Fruit fly (Drosophila melanogaster) whole organism, pupa: ENCODE results near the gene Atg6.

ENCODE experiments used
- CG12605 ChIP-seq: fragments of 200-800 bp; sonication (Bioruptor generic); IDR thresholded peaks from 2 replicates; pipeline ENCODE4 v1.3.6; 2022; ENCODE audit warnings: missing biosample characterization, missing genetic modification characterization
- CG13204 ChIP-seq: fragments of 200-800 bp; sonication (Bioruptor generic); optimal IDR thresholded peaks from 2 replicates; lab custom pipeline; 2018; ENCODE audit warnings: missing biosample characterization, mild to moderate bottlenecking, missing genetic modification characterization, moderate library complexity
- CG14655 ChIP-seq: fragments of 200-800 bp; sonication (Bioruptor generic); optimal IDR thresholded peaks from 3 replicates; lab custom pipeline; 2017; ENCODE audit warnings: mild to moderate bottlenecking, missing biosample characterization, missing genetic modification reagents, missing genetic modification characterization
- CG15710 ChIP-seq: fragments of 200-800 bp; sonication (Bioruptor generic); optimal IDR thresholded peaks from 2 replicates; lab custom pipeline; 2018; ENCODE audit warnings: missing biosample characterization, mild to moderate bottlenecking, missing genetic modification characterization, moderate library complexity
- CG17806 ChIP-seq: fragments of 200-800 bp; sonication (Bioruptor generic); optimal IDR thresholded peaks from 2 replicates; lab custom pipeline; 2018; ENCODE audit warnings: missing biosample characterization, mild to moderate bottlenecking, missing genetic modification characterization, moderate library complexity
- CG32121 ChIP-seq: fragments of 200-800 bp; sonication (Bioruptor generic); IDR thresholded peaks from 2 replicates; pipeline ENCODE4 v1.3.6; 2022; ENCODE audit warnings: missing biosample characterization, missing genetic modification characterization
- CG34367 ChIP-seq: fragments of 200-800 bp; sonication (Bioruptor generic); optimal IDR thresholded peaks from 2 replicates; lab custom pipeline; 2018; ENCODE audit warnings: missing biosample characterization, mild to moderate bottlenecking, missing genetic modification characterization
- CG4496 ChIP-seq: fragments of 200-800 bp; sonication (Bioruptor generic); IDR thresholded peaks from 3 replicates; pipeline ENCODE4 v1.3.6; 2022; ENCODE audit warnings: missing biosample characterization, missing genetic modification characterization
- CG8159 ChIP-seq: fragments of 200-800 bp; sonication (Bioruptor generic); optimal IDR thresholded peaks from 3 replicates; lab custom pipeline; 2018; ENCODE audit warnings: missing biosample characterization, mild to moderate bottlenecking, missing genetic modification characterization, moderate library complexity
- CG8301 ChIP-seq: fragments of 200-800 bp; sonication (Bioruptor generic); optimal IDR thresholded peaks from 2 replicates; lab custom pipeline; 2018; ENCODE audit warnings: missing biosample characterization, mild to moderate bottlenecking, missing genetic modification characterization
- CG9948 ChIP-seq: fragments of 200-800 bp; sonication (Bioruptor generic); optimal IDR thresholded peaks from 2 replicates; lab custom pipeline; 2018; ENCODE audit warnings: missing biosample characterization, mild to moderate bottlenecking, missing genetic modification characterization, moderate library complexity
- D1 ChIP-seq: fragments of 200-800 bp; sonication (Bioruptor generic); optimal IDR thresholded peaks from 2 replicates; lab custom pipeline; 2018; ENCODE audit warnings: missing biosample characterization, mild to moderate bottlenecking, missing genetic modification characterization, moderate library complexity
- EcR ChIP-seq: fragments of 200-800 bp; sonication (Bioruptor generic); optimal IDR thresholded peaks from 3 replicates; lab custom pipeline; 2019; ENCODE audit warnings: missing biosample characterization, missing genetic modification characterization, mild to moderate bottlenecking, moderate library complexity, missing genetic modification reagents
- Ets98B ChIP-seq: fragments of 200-800 bp; sonication (Bioruptor generic); IDR thresholded peaks from 2 replicates; pipeline ENCODE4 v1.3.6; 2022; ENCODE audit warnings: missing biosample characterization, missing genetic modification characterization
- Pif1A ChIP-seq: fragments of 200-800 bp; sonication (Bioruptor generic); optimal IDR thresholded peaks from 3 replicates; lab custom pipeline; 2016; ENCODE audit warnings: missing biosample characterization, missing genetic modification characterization
- Pif1B ChIP-seq: fragments of 200-800 bp; sonication (Bioruptor generic); optimal IDR thresholded peaks from 3 replicates; lab custom pipeline; 2016; ENCODE audit warnings: missing biosample characterization, missing genetic modification characterization
- Snoo ChIP-seq: fragments of 200-800 bp; sonication (Bioruptor generic); optimal IDR thresholded peaks from 3 replicates; lab custom pipeline; 2017; ENCODE audit warnings: missing biosample characterization, mild to moderate bottlenecking, missing genetic modification characterization, inconsistent platforms
- fd96Ca ChIP-seq: fragments of 200-800 bp; sonication (Bioruptor generic); IDR thresholded peaks from 3 replicates; pipeline ENCODE4 v1.3.6; 2022; ENCODE audit warnings: missing biosample characterization, missing genetic modification characterization
- rn ChIP-seq: fragments of 200-800 bp; sonication (Bioruptor generic); IDR thresholded peaks from 2 replicates; pipeline ENCODE4 v1.3.6; 2022; ENCODE audit warnings: missing biosample characterization, missing genetic modification characterization

Gene Atg6

DNA sequence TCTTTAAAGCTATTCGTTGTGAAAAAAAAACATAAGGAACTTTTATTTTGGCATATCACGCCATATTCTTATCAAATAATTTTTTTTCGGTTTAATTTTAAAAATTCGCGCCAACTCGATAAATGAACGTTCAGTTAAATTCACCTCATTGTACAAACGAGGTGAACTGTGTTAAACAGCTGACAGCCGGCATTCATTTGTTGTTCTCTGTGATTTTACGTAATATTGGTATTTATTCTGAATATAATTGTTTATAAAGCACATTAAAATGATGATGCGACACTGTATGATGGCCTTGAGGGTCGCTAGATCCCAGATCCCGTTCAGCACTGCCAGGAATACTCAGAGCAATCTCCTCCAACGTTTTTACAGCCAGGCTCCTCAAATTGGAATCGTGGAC, 3.6 kb upstream of the Atg6 start, which contains the start of gene CG6000:
Gene CG6000 (plus strand): TSS at position 165 of the 400 bp plus-strand sequence.
- no peak for TF ChIP-seq CG13204
- TF ChIP-seq CG12605, result no peak
- no peak for TF ChIP-seq CG32121 (GFP tag; lab: Robert Waterston, UW)
- TF ChIP-seq Ets98B (GFP tag; lab: Robert Waterston, UW), result no peak
- TF ChIP-seq CG8159 (tag; lab: Kevin White, UChicago), result no peak
- no peak for TF ChIP-seq CG4496 (GFP tag; lab: Robert Waterston, UW)
- TF ChIP-seq CG8301 (tag; lab: Kevin White, UChicago), result no peak
- no peak for TF ChIP-seq Pif1B (GFP tag; lab: Kevin White, UChicago)
- no peak for TF ChIP-seq CG15710 (tag; lab: Kevin White, UChicago)

DNA sequence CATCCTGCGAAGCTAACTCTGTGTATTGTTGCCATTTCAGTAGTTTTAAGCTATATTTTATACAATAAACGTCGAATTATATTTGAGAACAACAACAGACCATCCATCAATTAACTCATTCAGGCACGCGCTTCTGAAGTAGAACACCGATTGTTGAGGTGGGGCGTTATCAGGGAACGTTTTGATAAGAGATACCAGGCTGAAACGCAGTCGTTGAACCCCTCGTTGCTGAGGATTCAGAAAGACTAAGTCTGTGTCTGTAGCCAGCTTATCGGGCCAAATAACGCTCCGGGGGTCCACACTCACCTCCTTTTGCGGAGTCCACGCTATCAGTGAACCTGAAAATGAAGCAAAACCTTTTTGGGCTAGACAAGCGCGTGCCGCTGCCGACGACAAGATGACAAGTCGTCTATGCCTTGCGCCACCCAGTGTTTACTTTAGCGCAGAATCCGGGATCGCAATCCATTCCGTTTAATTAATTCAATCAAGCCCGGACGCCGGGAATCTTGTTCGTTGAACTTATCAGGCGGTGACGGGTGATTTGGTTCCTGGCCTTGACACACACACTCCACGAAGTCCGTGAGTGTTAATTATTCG, 3.0 kb upstream of the Atg6 start:
- TF ChIP-seq EcR (peak; percentile 89), CG17806 (tag; lab: Kevin White, UChicago) (no peak), Ets98B (GFP tag; lab: Robert Waterston, UW) (peak; percentile 76), CG8301 (tag; lab: Kevin White, UChicago) (no peak), CG4496 (GFP tag; lab: Robert Waterston, UW) (no peak)

DNA sequence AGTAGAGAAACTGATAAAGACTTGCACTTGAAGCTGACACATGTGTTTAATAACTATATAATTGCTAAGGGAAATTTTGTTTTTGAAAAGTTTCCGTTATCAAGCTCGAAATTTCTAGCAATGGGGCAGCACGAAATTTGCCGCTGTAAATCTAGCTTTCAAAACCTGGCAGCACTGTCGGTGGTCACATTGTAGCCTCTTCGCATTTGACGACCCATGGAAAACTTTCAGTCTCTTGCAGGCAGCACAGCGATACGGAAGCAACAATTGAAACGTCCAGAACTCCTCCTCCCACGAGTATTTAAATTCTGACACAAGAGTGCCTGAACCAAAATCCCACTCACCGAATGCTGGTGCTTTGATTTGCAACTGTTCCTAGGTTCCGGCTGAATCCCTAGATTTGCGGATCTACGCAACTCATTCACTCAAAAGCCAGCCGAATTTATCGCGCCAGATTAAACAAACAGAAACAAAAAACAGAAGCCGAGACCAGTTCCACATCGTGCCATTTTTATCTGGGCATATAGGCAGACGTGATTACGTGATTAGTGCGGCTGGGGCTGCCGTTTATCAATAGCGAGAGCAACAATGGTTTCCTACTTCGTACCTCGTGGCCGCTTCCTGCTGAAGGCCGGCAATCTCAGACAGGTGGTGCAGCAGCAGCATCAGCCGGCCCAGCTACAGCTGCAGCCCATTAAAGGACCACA, 1.0 kb upstream of the Atg6 start:
- TF ChIP-seq CG8301 (tag; lab: Kevin White, UChicago) (no peak), CG4496 (GFP tag; lab: Robert Waterston, UW) (no peak), Pif1B (GFP tag; lab: Kevin White, UChicago) (no peak), EcR (peak; percentile 7), D1 (tag; lab: Kevin White, UChicago) (no peak), fd96Ca (GFP tag; lab: Robert Waterston, UW) (peak; percentile 47; the same call in 1 of the 3 replicates), CG13204 (no peak), CG32121 (GFP tag; lab: Robert Waterston, UW) (0 out of 2 replicates have a peak, but pooled peaks have one; percentile 19)

DNA sequence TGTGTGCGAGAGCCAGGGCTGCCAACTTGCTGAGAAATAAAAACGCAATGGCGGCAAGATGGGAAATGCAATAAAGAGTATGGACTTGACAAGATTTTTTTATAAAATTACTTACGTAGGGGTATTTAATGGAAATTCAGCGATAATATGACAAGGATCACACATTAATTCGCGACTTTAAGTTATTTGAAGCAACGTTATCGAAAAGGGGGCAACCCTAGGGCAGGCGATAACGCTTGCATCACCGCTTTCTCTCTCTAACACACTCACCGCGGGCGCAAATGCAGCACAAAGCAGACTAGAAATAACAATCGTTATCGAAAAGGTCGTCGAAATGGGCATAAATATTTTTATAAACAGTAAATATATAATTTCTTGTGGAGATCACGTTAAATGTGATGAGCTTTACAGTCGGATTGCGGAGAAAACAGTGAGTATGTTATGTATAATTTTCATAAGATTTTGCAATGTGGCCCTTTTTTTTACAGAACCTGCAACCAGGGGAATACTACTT, 2.5 kb downstream of the Atg6 start, which contains the start of gene Rox8:
Gene Rox8 (minus strand): TSS at position 268 of the 514 bp plus-strand sequence.
- TF ChIP-seq CG34367 (tag; lab: Kevin White, UChicago), result peak; percentile 1
- TF ChIP-seq Ets98B (GFP tag; lab: Robert Waterston, UW), result peak; percentile 8; the same call in 1 of the 2 replicates
- 0 out of 3 replicates have a peak, but pooled peaks have one; percentile 42 for TF ChIP-seq fd96Ca (GFP tag; lab: Robert Waterston, UW)
- no peak for TF ChIP-seq rn (GFP tag; lab: Robert Waterston, UW)
- TF ChIP-seq Pif1A (GFP tag; lab: Kevin White, UChicago), result peak; percentile 51
- TF ChIP-seq Snoo (tag; lab: Kevin White, UChicago), result peak; percentile 13
- no peak for TF ChIP-seq CG4496 (GFP tag; lab: Robert Waterston, UW)
- no peak for TF ChIP-seq CG9948 (tag; lab: Kevin White, UChicago)
- peak; percentile 59 for TF ChIP-seq CG8159 (tag; lab: Kevin White, UChicago)
- TF ChIP-seq CG15710 (tag; lab: Kevin White, UChicago), result peak; percentile 58
- peak; percentile 38 for TF ChIP-seq EcR
- TF ChIP-seq CG32121 (GFP tag; lab: Robert Waterston, UW), result peak; percentile 31; the same call in 1 of the 2 replicates
- TF ChIP-seq, all 21 proteins: peak for 9

DNA sequence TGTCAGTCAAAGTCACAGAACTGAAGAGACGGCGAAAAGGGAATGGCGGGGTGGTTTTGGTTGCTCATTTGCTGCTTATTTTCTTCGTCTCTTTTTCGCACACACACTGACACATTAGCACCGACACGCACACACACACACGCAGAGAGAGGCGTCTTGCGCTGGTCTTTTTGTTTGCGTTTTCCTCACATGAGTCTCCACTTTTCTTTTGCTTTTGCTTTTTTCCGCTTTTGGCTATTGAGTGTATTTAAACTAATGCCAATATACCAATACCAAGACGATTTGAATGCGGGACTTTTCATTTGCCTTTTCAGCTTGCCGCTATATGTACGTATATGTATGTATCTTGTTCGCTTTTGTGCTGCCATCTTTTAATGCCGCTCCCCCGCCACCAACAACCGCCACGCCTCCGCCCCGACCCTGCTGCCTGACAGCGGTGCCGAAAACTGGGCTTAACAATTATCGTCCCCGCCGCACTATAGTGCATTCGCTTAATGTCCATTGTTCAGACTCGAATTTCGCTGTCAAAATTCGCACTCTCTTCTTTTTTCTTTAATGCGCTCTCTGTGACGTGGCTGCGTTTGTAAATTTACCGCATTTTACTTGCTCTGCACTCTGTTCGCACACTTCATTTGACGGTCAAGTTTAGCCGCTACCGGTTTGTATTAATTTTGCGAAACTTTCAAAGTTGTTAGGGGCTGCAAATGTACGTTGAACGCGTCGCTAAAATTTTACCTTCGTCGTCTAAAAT, 3.2 kb downstream of the Atg6 start, which contains the start of gene CG5986:
Gene CG5986 (plus strand): TSS at position 565 of the 751 bp plus-strand sequence.
- TF ChIP-seq CG12605 (peak; percentile 28; the same call in 1 of the 2 replicates), CG8301 (tag; lab: Kevin White, UChicago) (peak; percentile 31), CG15710 (tag; lab: Kevin White, UChicago) (peak; percentile 12), CG34367 (tag; lab: Kevin White, UChicago) (peak; percentile 13), EcR (no peak), fd96Ca (GFP tag; lab: Robert Waterston, UW) (peak; percentile 55; the same call in 2 of the 3 replicates), CG4496 (GFP tag; lab: Robert Waterston, UW) (peak; percentile 72; the same call in 2 of the 3 replicates), CG32121 (GFP tag; lab: Robert Waterston, UW) (peak; percentile 73), Ets98B (GFP tag; lab: Robert Waterston, UW) (peak; percentile 65), CG14655 (GFP tag; lab: Kevin White, UChicago) (no peak)
